Worm (Caenorhabditis elegans) whole organism, L4/young adult: ENCODE results near the gene unc-80.

ENCODE experiments used
- dao-5 ChIP-seq: sonication (generic microtip); optimal IDR thresholded peaks from 2 replicates; lab custom pipeline; 2016; ENCODE audit warnings: missing genotype, missing genetic modification characterization, moderate library complexity, missing compliant biosample characterization
- him-1 ChIP-seq: sonication (generic microtip); optimal IDR thresholded peaks from 2 replicates; lab custom pipeline; 2016; ENCODE audit warnings: missing genotype, missing genetic modification reagents, missing genetic modification characterization, missing compliant biosample characterization

- TF ChIP-seq dao-5 (tag; lab: Kevin White, UChicago) (no peak), him-1 (no peak)
Observed at ce11 chrV:20909761-20910160, 30.4 kb downstream of the unc-80 start.
